Fruit fly (Drosophila melanogaster) whole organism, prepupa: Measurements from ENCODE around the gene raskol.

Experiments
- Blimp-1 ChIP-seq: fragments of 200-800 bp; sonication (Bioruptor generic); optimal IDR thresholded peaks from 3 replicates; lab custom pipeline; 2017; ENCODE audit warnings: missing biosample characterization, missing genetic modification characterization, mild to moderate bottlenecking, moderate library complexity, missing genetic modification reagents
- CG11294 ChIP-seq: fragments of 200-800 bp; sonication (Bioruptor generic); IDR thresholded peaks from 2 replicates; pipeline ENCODE4 v1.3.6; 2022; ENCODE audit warnings: missing biosample characterization, missing genetic modification characterization
- CG11902 ChIP-seq: fragments of 200-800 bp; sonication (Bioruptor generic); optimal IDR thresholded peaks from 3 replicates; lab custom pipeline; 2016; ENCODE audit warnings: missing biosample characterization, missing genetic modification characterization
- CG15336 ChIP-seq: fragments of 200-800 bp; sonication (Bioruptor generic); IDR thresholded peaks from 2 replicates; pipeline ENCODE4 v1.3.6; 2022; ENCODE audit warnings: missing biosample characterization, missing genetic modification characterization
- CG1621 ChIP-seq: fragments of 200-800 bp; sonication (Bioruptor generic); optimal IDR thresholded peaks from 3 replicates; lab custom pipeline; 2018; ENCODE audit warnings: missing biosample characterization, mild to moderate bottlenecking, missing genetic modification characterization
- CG16779 ChIP-seq: fragments of 200-800 bp; sonication (Bioruptor generic); optimal IDR thresholded peaks from 3 replicates; lab custom pipeline; 2017; ENCODE audit warnings: missing biosample characterization, mild to moderate bottlenecking, missing genetic modification characterization
- CG3032 ChIP-seq: fragments of 200-800 bp; optimal IDR thresholded peaks from 2 replicates; lab custom pipeline; 2019; ENCODE audit warnings: missing biosample characterization, mild to moderate bottlenecking, missing genetic modification characterization, moderate library complexity
- CG31627 ChIP-seq: fragments of 200-800 bp; sonication (Bioruptor generic); optimal IDR thresholded peaks from 3 replicates; lab custom pipeline; 2016; ENCODE audit warnings: missing biosample characterization, missing genetic modification characterization
- CG32006 ChIP-seq: fragments of 200-800 bp; sonication (Bioruptor generic); optimal IDR thresholded peaks from 3 replicates; lab custom pipeline; 2017; ENCODE audit warnings: missing biosample characterization, mild to moderate bottlenecking, missing genetic modification characterization
- CG34406 ChIP-seq: fragments of 200-800 bp; sonication (Bioruptor generic); optimal IDR thresholded peaks from 3 replicates; lab custom pipeline; 2016; ENCODE audit warnings: missing biosample characterization, missing genetic modification characterization
- CG4318 ChIP-seq: fragments of 200-800 bp; sonication (Bioruptor generic); optimal IDR thresholded peaks from 3 replicates; lab custom pipeline; 2017; ENCODE audit warnings: missing biosample characterization, mild to moderate bottlenecking, missing genetic modification characterization
- CG6163 ChIP-seq: fragments of 200-800 bp; sonication (Bioruptor generic); IDR thresholded peaks from 3 replicates; pipeline ENCODE4 v1.3.6; 2022; ENCODE audit warnings: missing biosample characterization, missing genetic modification characterization
- CG6276 ChIP-seq: fragments of 200-800 bp; sonication (Bioruptor generic); optimal IDR thresholded peaks from 2 replicates; lab custom pipeline; 2017; ENCODE audit warnings: missing biosample characterization, mild to moderate bottlenecking, missing genetic modification characterization
- CG6808 ChIP-seq: fragments of 200-800 bp; sonication (Bioruptor generic); optimal IDR thresholded peaks from 3 replicates; lab custom pipeline; 2017; ENCODE audit warnings: missing biosample characterization, missing genetic modification characterization, mild to moderate bottlenecking, moderate library complexity, missing genetic modification reagents
- CG7368 ChIP-seq: fragments of 200-800 bp; sonication (Bioruptor generic); optimal IDR thresholded peaks from 3 replicates; lab custom pipeline; 2016; ENCODE audit warnings: missing biosample characterization, missing genetic modification characterization
- CG8119 ChIP-seq: fragments of 200-800 bp; sonication (Bioruptor generic); IDR thresholded peaks from 3 replicates; pipeline ENCODE4 v1.3.6; 2022; ENCODE audit warnings: missing biosample characterization, missing genetic modification characterization
- CG8319 ChIP-seq: fragments of 200-800 bp; sonication (Bioruptor generic); optimal IDR thresholded peaks from 3 replicates; lab custom pipeline; 2016; ENCODE audit warnings: missing biosample characterization, missing genetic modification characterization
- CG8632 ChIP-seq: fragments of 200-800 bp; sonication (Bioruptor generic); optimal IDR thresholded peaks from 3 replicates; lab custom pipeline; 2016; ENCODE audit warnings: missing biosample characterization, missing genetic modification characterization
- CG9139 ChIP-seq: fragments of 200-800 bp; sonication (Bioruptor generic); optimal IDR thresholded peaks from 3 replicates; lab custom pipeline; 2017; ENCODE audit warnings: missing biosample characterization, mild to moderate bottlenecking, missing genetic modification characterization
- Eip75B ChIP-seq: fragments of 200-800 bp; sonication (Bioruptor generic); optimal IDR thresholded peaks from 3 replicates; lab custom pipeline; 2016; ENCODE audit warnings: missing biosample characterization, missing genetic modification characterization
- Eip78C ChIP-seq: fragments of 200-800 bp; sonication (Bioruptor generic); peaks from one replicate; lab custom pipeline; 2016; ENCODE audit warnings: missing biosample characterization, missing genetic modification characterization
- Eip93F ChIP-seq: fragments of 200-800 bp; sonication (Bioruptor generic); optimal IDR thresholded peaks from 2 replicates; lab custom pipeline; 2016; ENCODE audit warnings: missing biosample characterization, mild to moderate bottlenecking, missing genetic modification characterization
- Ets21C ChIP-seq: fragments of 200-800 bp; sonication (Bioruptor generic); optimal IDR thresholded peaks from 3 replicates; lab custom pipeline; 2016; ENCODE audit warnings: missing biosample characterization, missing genetic modification characterization
- Ets96B ChIP-seq: fragments of 200-800 bp; optimal IDR thresholded peaks from 2 replicates; lab custom pipeline; 2019; ENCODE audit warnings: missing biosample characterization, mild to moderate bottlenecking, missing genetic modification characterization, moderate library complexity
- Gug ChIP-seq: fragments of 200-800 bp; sonication (Bioruptor generic); IDR thresholded peaks from 2 replicates; pipeline ENCODE4 v1.3.6; 2022; ENCODE audit warnings: missing biosample characterization, missing genetic modification characterization
- Hr38 ChIP-seq: sonication (Bioruptor generic); optimal IDR thresholded peaks from 2 replicates; lab custom pipeline; 2016; ENCODE audit warnings: missing biosample characterization, missing genetic modification characterization
- Hr39 ChIP-seq: fragments of 200-800 bp; sonication (Bioruptor generic); optimal IDR thresholded peaks from 2 replicates; lab custom pipeline; 2016; ENCODE audit warnings: missing biosample characterization, missing genetic modification characterization
- Hr4 ChIP-seq: fragments of 200-800 bp; sonication (Bioruptor generic); optimal IDR thresholded peaks from 3 replicates; lab custom pipeline; 2016; ENCODE audit warnings: missing biosample characterization, missing genetic modification characterization
- Lpt ChIP-seq: fragments of 200-800 bp; sonication (Bioruptor generic); optimal IDR thresholded peaks from 3 replicates; lab custom pipeline; 2016; ENCODE audit warnings: missing biosample characterization, missing genetic modification characterization
- Met ChIP-seq: fragments of 200-800 bp; sonication (Bioruptor generic); optimal IDR thresholded peaks from 3 replicates; lab custom pipeline; 2016; ENCODE audit warnings: missing biosample characterization, missing genetic modification characterization
- OdsH ChIP-seq: fragments of 200-800 bp; sonication (Bioruptor generic); optimal IDR thresholded peaks from 3 replicates; lab custom pipeline; 2016; ENCODE audit warnings: missing biosample characterization, missing genetic modification characterization
- Smox ChIP-seq: fragments of 200-800 bp; sonication (Bioruptor generic); optimal IDR thresholded peaks from 3 replicates; lab custom pipeline; 2016; ENCODE audit warnings: missing biosample characterization, missing genetic modification characterization
- Sox102F ChIP-seq: fragments of 200-800 bp; sonication (Bioruptor generic); optimal IDR thresholded peaks from 2 replicates; lab custom pipeline; 2016; ENCODE audit warnings: missing biosample characterization, mild to moderate bottlenecking, missing genetic modification characterization
- Sox14 ChIP-seq: fragments of 200-800 bp; sonication (Bioruptor generic); optimal IDR thresholded peaks from 3 replicates; lab custom pipeline; 2016; ENCODE audit warnings: missing biosample characterization, missing genetic modification characterization
- Sox15 ChIP-seq: fragments of 200-800 bp; sonication (Bioruptor generic); optimal IDR thresholded peaks from 3 replicates; lab custom pipeline; 2016; ENCODE audit warnings: missing biosample characterization, missing genetic modification characterization
- achi ChIP-seq: fragments of 200-800 bp; sonication (Bioruptor generic); optimal IDR thresholded peaks from 3 replicates; lab custom pipeline; 2016; ENCODE audit warnings: missing biosample characterization, missing genetic modification characterization
- acj6 ChIP-seq: fragments of 200-800 bp; sonication (Bioruptor generic); optimal IDR thresholded peaks from 3 replicates; lab custom pipeline; 2016; ENCODE audit warnings: missing biosample characterization, missing genetic modification characterization
- cyc ChIP-seq: fragments of 200-800 bp; sonication (Bioruptor generic); optimal IDR thresholded peaks from 3 replicates; lab custom pipeline; 2016; ENCODE audit warnings: missing biosample characterization, missing genetic modification characterization
- dac ChIP-seq: fragments of 200-800 bp; sonication (Bioruptor generic); optimal IDR thresholded peaks from 2 replicates; lab custom pipeline; 2017; ENCODE audit warnings: missing biosample characterization, mild to moderate bottlenecking, missing genetic modification characterization
- dsx ChIP-seq: fragments of 200-800 bp; optimal IDR thresholded peaks from 3 replicates; lab custom pipeline; 2019; ENCODE audit warnings: missing biosample characterization, mild to moderate bottlenecking, missing genetic modification characterization, moderate library complexity; ENCODE audit not compliant: poor library complexity, severe bottlenecking
- eg ChIP-seq: fragments of 200-800 bp; sonication (Bioruptor generic); IDR thresholded peaks from 3 replicates; pipeline ENCODE4 v1.3.6; 2022; ENCODE audit warnings: missing biosample characterization, missing genetic modification characterization
- esn ChIP-seq: fragments of 200-800 bp; sonication (Bioruptor generic); optimal IDR thresholded peaks from 2 replicates; lab custom pipeline; 2016; ENCODE audit warnings: missing biosample characterization, mild to moderate bottlenecking, missing genetic modification characterization, moderate library complexity
- fd59A ChIP-seq: fragments of 200-800 bp; sonication (Bioruptor generic); optimal IDR thresholded peaks from 2 replicates; lab custom pipeline; 2017; ENCODE audit warnings: missing biosample characterization, mild to moderate bottlenecking, missing genetic modification characterization, missing genetic modification reagents
- fd85E ChIP-seq: fragments of 200-800 bp; sonication (Bioruptor generic); optimal IDR thresholded peaks from 3 replicates; lab custom pipeline; 2016; ENCODE audit warnings: missing biosample characterization, missing genetic modification characterization
- fkh ChIP-seq: fragments of 200-800 bp; sonication (Bioruptor generic); optimal IDR thresholded peaks from 3 replicates; lab custom pipeline; 2017; ENCODE audit warnings: missing biosample characterization, mild to moderate bottlenecking, missing genetic modification characterization, moderate library complexity
- lz ChIP-seq: fragments of 200-800 bp; sonication (Bioruptor generic); optimal IDR thresholded peaks from 3 replicates; lab custom pipeline; 2016; ENCODE audit warnings: missing biosample characterization, missing genetic modification characterization
- net ChIP-seq: fragments of 200-800 bp; sonication (Bioruptor generic); optimal IDR thresholded peaks from 3 replicates; lab custom pipeline; 2016; ENCODE audit warnings: missing biosample characterization, missing genetic modification characterization
- pdm3 ChIP-seq: fragments of 200-800 bp; sonication (Bioruptor generic); optimal IDR thresholded peaks from 3 replicates; lab custom pipeline; 2016; ENCODE audit warnings: missing biosample characterization, missing genetic modification characterization
- salr ChIP-seq, 2 experiments: fragments of 200-800 bp; sonication (Bioruptor generic); optimal IDR thresholded peaks; 3 replicates each; lab custom pipeline; 2016 to 2018; ENCODE audit warnings: missing biosample characterization in 2 of 2, missing genetic modification characterization in 2 of 2, mild to moderate bottlenecking in 1 of 2
- ss ChIP-seq, 2 experiments: fragments of 200-800 bp; sonication (Bioruptor generic); optimal IDR thresholded peaks; 2 replicates in 1 of 2; 3 replicates in 1 of 2; lab custom pipeline; 2017 to 2018; ENCODE audit warnings: mild to moderate bottlenecking in 2 of 2, missing biosample characterization in 2 of 2, missing genetic modification characterization in 2 of 2, moderate library complexity in 1 of 2
- svp ChIP-seq: fragments of 200-800 bp; sonication (Bioruptor generic); peaks from one replicate; lab custom pipeline; 2016; ENCODE audit warnings: missing biosample characterization, missing genetic modification characterization
- topi ChIP-seq: fragments of 200-800 bp; sonication (Bioruptor generic); optimal IDR thresholded peaks from 3 replicates; lab custom pipeline; 2016; ENCODE audit warnings: missing biosample characterization, missing genetic modification characterization

The raskol gene

DNA sequence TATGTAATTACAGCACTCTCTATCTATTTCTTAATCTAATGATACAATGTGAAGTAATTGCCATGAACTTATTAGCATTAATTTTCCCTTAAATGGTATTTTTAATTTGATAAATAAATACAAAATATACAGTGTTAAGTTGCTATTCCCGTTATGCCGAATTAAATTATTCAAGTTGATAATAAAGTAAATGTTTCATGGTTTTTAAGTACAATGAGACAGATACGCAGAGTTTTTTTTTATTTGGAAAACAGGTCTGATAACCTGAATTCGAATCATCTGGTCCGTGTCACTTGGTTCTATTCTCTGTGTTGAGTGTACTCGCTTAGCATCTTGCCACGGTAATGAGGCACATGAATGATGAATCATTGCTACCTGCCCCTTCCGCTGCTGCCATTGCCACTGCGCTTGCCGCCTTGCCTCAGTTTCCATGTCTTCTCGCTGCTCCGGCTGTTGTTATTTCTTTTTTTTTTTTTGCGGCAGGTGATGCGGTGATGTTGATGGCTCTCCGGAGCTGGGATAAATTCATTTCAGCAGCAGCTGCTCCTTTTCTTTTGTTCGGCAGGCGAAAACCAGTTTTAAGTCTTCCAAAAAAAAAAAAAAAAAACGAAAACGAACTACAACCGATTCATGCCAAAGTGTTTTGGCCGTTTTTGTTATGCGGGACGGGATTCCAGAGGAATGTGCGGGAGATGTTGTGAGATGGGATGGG is 35.9 kb downstream of the raskol start:
- TF ChIP-seq CG32006 (GFP tag; lab: Kevin White, UChicago) (no peak), achi (GFP tag; lab: Kevin White, UChicago) (peak; percentile 29), CG11902 (no peak), Hr38 (no peak), OdsH (GFP tag; lab: Kevin White, UChicago) (peak; percentile 67), ss (GFP tag; optimal IDR thresholded peaks at IDR 0.05; lab: Kevin White, UChicago) (peak; percentile 58 to 62), net (GFP tag; lab: Kevin White, UChicago) (no peak), CG16779 (tag; lab: Kevin White, UChicago) (no peak), CG9139 (GFP tag; lab: Kevin White, UChicago) (no peak), Smox (peak; percentile 52), CG8119 (GFP tag; lab: Robert Waterston, UW) (peak; percentile 48; the same call in 1 of the 3 replicates), CG1621 (peak; percentile 21), dsx (GFP tag; lab: Kevin White, UChicago) (peak; percentile 47), Ets96B (peak; percentile 20), Ets21C (GFP tag; lab: Kevin White, UChicago) (no peak), pdm3 (no peak), Eip75B (no peak), Hr39 (peak; percentile 22), CG11294 (GFP tag; lab: Robert Waterston, UW) (no peak), Eip78C (GFP tag; lab: Kevin White, UChicago) (peak; percentile 91), CG34406 (GFP tag; lab: Kevin White, UChicago) (peak; percentile 9), fd85E (GFP tag; lab: Kevin White, UChicago) (no peak), CG7368 (GFP tag; lab: Kevin White, UChicago) (no peak), lz (GFP tag; lab: Kevin White, UChicago) (peak; percentile 30), Sox15 (GFP tag; lab: Kevin White, UChicago) (no peak), CG8632 (no peak), fd59A (GFP tag; lab: Kevin White, UChicago) (peak; percentile 40), CG6163 (GFP tag; lab: Robert Waterston, UW) (no peak), Sox102F (GFP tag; lab: Kevin White, UChicago) (peak; percentile 39), eg (GFP tag; lab: Robert Waterston, UW) (no peak), CG3032 (peak; percentile 39), Eip93F (GFP tag; lab: Kevin White, UChicago) (no peak), Lpt (GFP tag; lab: Kevin White, UChicago) (no peak), topi (GFP tag; lab: Kevin White, UChicago) (peak; percentile 32), Met (GFP tag; lab: Kevin White, UChicago) (peak; percentile 36), Gug (GFP tag; lab: Robert Waterston, UW) (no peak), CG8319 (GFP tag; lab: Kevin White, UChicago) (no peak), CG6808 (peak; percentile 37), dac (GFP tag; lab: Kevin White, UChicago) (no peak), Blimp-1 (GFP tag; lab: Kevin White, UChicago) (no peak), cyc (no peak), CG15336 (no peak), svp (peak; percentile 78), CG6276 (GFP tag; lab: Kevin White, UChicago) (no peak), esn (GFP tag; lab: Kevin White, UChicago) (peak; percentile 56), acj6 (GFP tag; lab: Kevin White, UChicago) (peak; percentile 16), CG31627 (peak; percentile 18), Hr4 (GFP tag; lab: Kevin White, UChicago) (no peak), fkh (GFP tag; lab: Kevin White, UChicago) (no peak), CG4318 (no peak), salr (GFP tag; optimal IDR thresholded peaks at IDR 0.05; lab: Kevin White, UChicago) (peak in 1 of 2 experiments; percentile 2), Sox14 (GFP tag; lab: Kevin White, UChicago) (no peak)
